Worm (Caenorhabditis elegans) whole organism, mixed stage, embryonic: ENCODE data around the gene arc-1.

Experiments
- bed-3 ChIP-seq: fragments of 200-800 bp; sonication (Bioruptor generic); optimal IDR thresholded peaks from 3 replicates; lab custom pipeline; 2018; ENCODE audit warnings: mild to moderate bottlenecking, missing genetic modification characterization, moderate library complexity, missing compliant biosample characterization
- cnd-1 ChIP-seq: fragments of 200-800 bp; sonication (Bioruptor generic); optimal IDR thresholded peaks from 2 replicates; lab custom pipeline; 2018; ENCODE audit warnings: mild to moderate bottlenecking, missing genetic modification characterization, missing compliant biosample characterization
- elt-1 ChIP-seq: sonication (generic microtip); optimal IDR thresholded peaks from 2 replicates; lab custom pipeline; 2017; ENCODE audit warnings: missing genetic modification characterization, mild to moderate bottlenecking, missing compliant biosample characterization, antibody characterized with exemption, moderate library complexity, borderline replicate concordance; ENCODE audit not compliant: insufficient read depth
- lin-13 ChIP-seq: fragments of 150-350 bp; optimal IDR thresholded peaks from 2 replicates; lab custom pipeline; 2014; ENCODE audit warnings: missing biosample characterization, missing genetic modification characterization
- lsy-2 ChIP-seq: fragments of 150-350 bp; optimal IDR thresholded peaks from 2 replicates; lab custom pipeline; 2014; ENCODE audit warnings: missing biosample characterization, missing genetic modification characterization
- nhr-237 ChIP-seq: fragments of 150-350 bp; optimal IDR thresholded peaks from 2 replicates; lab custom pipeline; 2014; ENCODE audit warnings: missing biosample characterization, missing genetic modification characterization
- unc-39 ChIP-seq: fragments of 150-350 bp; optimal IDR thresholded peaks from 2 replicates; lab custom pipeline; 2014; ENCODE audit warnings: missing biosample characterization, missing genetic modification characterization
- unc-62 ChIP-seq: fragments of 150-350 bp; optimal IDR thresholded peaks from 2 replicates; lab custom pipeline; 2014; ENCODE audit warnings: missing biosample characterization, missing genetic modification reagents, missing genetic modification characterization
- zip-8 ChIP-seq: fragments of 150-350 bp; optimal IDR thresholded peaks from 2 replicates; lab custom pipeline; 2014; ENCODE audit warnings: missing biosample characterization, missing genetic modification characterization
- ztf-11 ChIP-seq: fragments of 150-350 bp; optimal IDR thresholded peaks from 2 replicates; lab custom pipeline; 2014; ENCODE audit warnings: missing biosample characterization, missing genetic modification characterization

DNA sequence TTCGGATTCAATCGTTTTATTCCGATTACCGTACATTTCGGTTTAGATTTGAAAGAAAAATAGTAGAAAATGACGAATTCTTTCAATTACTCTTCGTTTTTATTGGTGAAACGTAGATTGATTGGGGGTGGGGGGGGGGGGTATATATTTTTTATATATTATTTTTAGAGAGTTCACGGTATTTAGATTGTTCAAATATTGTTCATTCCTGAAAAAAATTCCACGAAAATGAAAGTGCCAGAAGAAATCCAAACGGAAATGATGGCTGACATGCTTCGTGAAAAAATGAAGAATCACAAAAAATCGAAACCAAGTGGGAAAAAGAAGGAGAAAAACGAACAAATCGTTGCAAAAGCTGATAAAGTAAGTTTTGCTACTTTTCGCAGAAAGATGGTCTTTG, 25.6 kb downstream of the arc-1 start, which contains the start of the genes Y53C12A.8 and Y53C12A.7:
- no peak for TF ChIP-seq lsy-2 (tag; lab: Kevin White, UChicago)
- no peak for TF ChIP-seq cnd-1
- no peak for TF ChIP-seq lin-13 (tag; lab: Kevin White, UChicago)
- TF ChIP-seq nhr-237 (tag; lab: Kevin White, UChicago): no peak
- no peak for TF ChIP-seq ztf-11 (tag; lab: Kevin White, UChicago)
- no peak for TF ChIP-seq elt-1 (tag; lab: Kevin White, UChicago)
- TF ChIP-seq unc-62: no peak
- TF ChIP-seq zip-8: no peak
- no peak for TF ChIP-seq unc-39 (tag; lab: Kevin White, UChicago)
- TF ChIP-seq bed-3: no peak
